Fruit fly (Drosophila melanogaster) Kc167 (cell line): ENCODE results near the gene tral.

Experiments
- Myc ChIP-seq: fragments of >200 bp; optimal IDR thresholded peaks from 2 replicates; lab custom pipeline; 2017; ENCODE audit warnings: missing external identifiers
- Sin3A ChIP-seq: fragments of >200 bp; optimal IDR thresholded peaks from 2 replicates; lab custom pipeline; 2018; ENCODE audit warnings: missing external identifiers
- h ChIP-seq: fragments of >200 bp; optimal IDR thresholded peaks from 3 replicates; lab custom pipeline; 2018; ENCODE audit warnings: missing external identifiers
- insv ChIP-seq: fragments of >200 bp; optimal IDR thresholded peaks from 3 replicates; lab custom pipeline; 2018; ENCODE audit warnings: missing external identifiers
- psq ChIP-seq: fragments of >200 bp; optimal IDR thresholded peaks from 2 replicates; lab custom pipeline; 2017; ENCODE audit warnings: missing external identifiers
- ttk ChIP-seq: sonication (Bioruptor generic); optimal IDR thresholded peaks from 2 replicates; lab custom pipeline; 2017; ENCODE audit warnings: missing external identifiers

dm6 chr3L:12537123-12537522, 22.3 kb downstream of the tral start, which contains the start of gene CG4069:
- no peak for TF ChIP-seq psq (lab: Kevin White, UChicago)
- TF ChIP-seq ttk, result no peak
- TF ChIP-seq Myc (lab: Kevin White, UChicago), result no peak
- TF ChIP-seq Sin3A (lab: Kevin White, UChicago), result no peak
- no peak for TF ChIP-seq h
- no peak for TF ChIP-seq insv (lab: Kevin White, UChicago)
